Worm (Caenorhabditis elegans) whole organism, L1 larva: Measurements from ENCODE around the gene str-52.

Experiments
- C04F5.9 ChIP-seq: sonication (generic microtip); optimal IDR thresholded peaks from 2 replicates; lab custom pipeline; 2016; ENCODE audit warnings: missing genetic modification characterization, missing compliant biosample characterization
- C16A3.4 ChIP-seq: fragments of 150-350 bp; optimal IDR thresholded peaks from 2 replicates; lab custom pipeline; 2014; ENCODE audit warnings: missing biosample characterization, missing genetic modification characterization
- F16B12.6 ChIP-seq: fragments of 150-350 bp; optimal IDR thresholded peaks from 2 replicates; lab custom pipeline; 2014; ENCODE audit warnings: missing biosample characterization, missing genetic modification characterization
- aha-1 ChIP-seq: fragments of 150-350 bp; optimal IDR thresholded peaks from 2 replicates; lab custom pipeline; 2014; ENCODE audit warnings: missing biosample characterization, missing genetic modification characterization
- alr-1 ChIP-seq: fragments of 200-800 bp; sonication (Bioruptor generic); optimal IDR thresholded peaks from 2 replicates; lab custom pipeline; 2018; ENCODE audit warnings: borderline replicate concordance, mild to moderate bottlenecking, missing genetic modification characterization, missing compliant biosample characterization
- ama-1 ChIP-seq: fragments of 150-350 bp; optimal IDR thresholded peaks from 2 replicates; lab custom pipeline; 2014
- blmp-1 ChIP-seq: fragments of 150-350 bp; optimal IDR thresholded peaks from 2 replicates; lab custom pipeline; 2014; ENCODE audit warnings: missing biosample characterization, missing genetic modification characterization
- ceh-63 ChIP-seq: fragments of 200-800 bp; sonication (Bioruptor generic); optimal IDR thresholded peaks from 2 replicates; lab custom pipeline; 2018; ENCODE audit warnings: mild to moderate bottlenecking, missing genetic modification characterization, missing compliant biosample characterization
- ceh-8 ChIP-seq: fragments of 200-800 bp; sonication (Bioruptor generic); optimal IDR thresholded peaks from 2 replicates; lab custom pipeline; 2018; ENCODE audit warnings: mild to moderate bottlenecking, missing genetic modification characterization, moderate library complexity, missing compliant biosample characterization
- ceh-88 ChIP-seq: fragments of 200-800 bp; sonication (Bioruptor generic); IDR thresholded peaks from 2 replicates; pipeline ENCODE4 v1.3.6; 2022; ENCODE audit warnings: missing genetic modification characterization, missing compliant biosample characterization
- ceh-90 ChIP-seq: sonication (generic microtip); optimal IDR thresholded peaks from 2 replicates; lab custom pipeline; 2016; ENCODE audit warnings: missing genetic modification characterization, missing compliant biosample characterization
- dsc-1 ChIP-seq: sonication (generic microtip); optimal IDR thresholded peaks from 2 replicates; lab custom pipeline; 2016; ENCODE audit warnings: mild to moderate bottlenecking, missing genetic modification characterization, missing compliant biosample characterization
- efl-1 ChIP-seq, 4 experiments: fragments of 150-350 bp; optimal IDR thresholded peaks in 3 of 4; peaks in 1 of 4; 1 replicate in 1 of 4; 2 replicates in 3 of 4; lab custom pipeline; 2014; ENCODE audit warnings: missing biosample characterization in 2 of 4, missing genetic modification characterization in 2 of 4, missing genetic modification reagents in 2 of 4
- efl-3 ChIP-seq: fragments of 200-800 bp; sonication (Bioruptor generic); optimal IDR thresholded peaks from 2 replicates; lab custom pipeline; 2018; ENCODE audit warnings: mild to moderate bottlenecking, missing genetic modification characterization, missing compliant biosample characterization
- egl-13 ChIP-seq: sonication (generic microtip); optimal IDR thresholded peaks from 2 replicates; lab custom pipeline; 2016; ENCODE audit warnings: missing genotype, missing genetic modification reagents, missing genetic modification characterization, missing compliant biosample characterization
- egl-27 ChIP-seq, 2 experiments: fragments of 150-350 bp in 1 of 2; sonication (generic microtip); optimal IDR thresholded peaks; 3 replicates each; lab custom pipeline; 2017 to 2018; ENCODE audit warnings: missing biosample characterization in 2 of 2, missing genetic modification characterization in 2 of 2, missing genetic modification reagents in 2 of 2
- elt-3 ChIP-seq, 6 experiments: fragments of 150-350 bp in 1 of 6; sonication (generic microtip); optimal IDR thresholded peaks; 2 replicates each; lab custom pipeline; 2017 to 2018; ENCODE audit warnings: missing biosample characterization in 6 of 6, missing genetic modification characterization in 6 of 6, inconsistent platforms in 1 of 6
- fkh-10 ChIP-seq: sonication (generic microtip); optimal IDR thresholded peaks from 2 replicates; lab custom pipeline; 2017; ENCODE audit warnings: missing biosample characterization, missing genetic modification reagents, missing genetic modification characterization
- fos-1 ChIP-seq: fragments of 150-350 bp; optimal IDR thresholded peaks from 2 replicates; lab custom pipeline; 2014; ENCODE audit warnings: missing biosample characterization, missing genetic modification characterization
- grh-1 ChIP-seq: fragments of 200-800 bp; sonication (Bioruptor generic); IDR thresholded peaks from 2 replicates; pipeline ENCODE4 v1.3.6; 2022; ENCODE audit warnings: missing genetic modification reagents, missing genetic modification characterization, missing compliant biosample characterization
- hlh-17 ChIP-seq: fragments of 200-800 bp; sonication (Bioruptor generic); optimal IDR thresholded peaks from 2 replicates; lab custom pipeline; 2018; ENCODE audit warnings: missing genetic modification characterization, mild to moderate bottlenecking, missing compliant biosample characterization, moderate library complexity, borderline replicate concordance
- hpl-2 ChIP-seq: fragments of 150-350 bp; optimal IDR thresholded peaks from 2 replicates; lab custom pipeline; 2014; ENCODE audit warnings: missing biosample characterization, missing genetic modification reagents, missing genetic modification characterization
- irx-1 ChIP-seq: sonication (generic microtip); optimal IDR thresholded peaks from 2 replicates; lab custom pipeline; 2016; ENCODE audit warnings: missing genetic modification characterization, missing compliant biosample characterization
- jun-1 ChIP-seq: fragments of 150-350 bp; optimal IDR thresholded peaks from 2 replicates; lab custom pipeline; 2014; ENCODE audit warnings: missing biosample characterization, missing genetic modification reagents, missing genetic modification characterization
- lin-14 ChIP-seq: fragments of 200-800 bp; sonication (Bioruptor generic); optimal IDR thresholded peaks from 2 replicates; lab custom pipeline; 2018; ENCODE audit warnings: mild to moderate bottlenecking, missing genetic modification characterization, moderate library complexity, missing compliant biosample characterization
- lin-39 ChIP-seq: fragments of 150-350 bp; optimal IDR thresholded peaks from 2 replicates; lab custom pipeline; 2014; ENCODE audit warnings: missing biosample characterization, missing genetic modification reagents, missing genetic modification characterization
- lsy-2 ChIP-seq, 2 experiments: fragments of 150-350 bp; optimal IDR thresholded peaks; 2 replicates each; lab custom pipeline; 2014; ENCODE audit warnings: missing biosample characterization in 2 of 2, missing genetic modification characterization in 2 of 2
- mef-2 ChIP-seq: fragments of 150-350 bp; optimal IDR thresholded peaks from 2 replicates; lab custom pipeline; 2014; ENCODE audit warnings: missing biosample characterization, missing genetic modification characterization
- mep-1 ChIP-seq: fragments of 150-350 bp; optimal IDR thresholded peaks from 2 replicates; lab custom pipeline; 2014; ENCODE audit warnings: missing biosample characterization, missing genetic modification characterization
- nhr-20 ChIP-seq: sonication (generic microtip); optimal IDR thresholded peaks from 2 replicates; lab custom pipeline; 2016; ENCODE audit warnings: mild to moderate bottlenecking, missing genetic modification characterization, missing compliant biosample characterization
- nhr-237 ChIP-seq: fragments of 150-350 bp; optimal IDR thresholded peaks from 2 replicates; lab custom pipeline; 2014; ENCODE audit warnings: missing biosample characterization, missing genetic modification characterization
- nhr-28 ChIP-seq: fragments of 150-350 bp; optimal IDR thresholded peaks from 2 replicates; lab custom pipeline; 2014; ENCODE audit warnings: missing biosample characterization, missing genetic modification characterization
- nhr-47 ChIP-seq: sonication (generic microtip); optimal IDR thresholded peaks from 2 replicates; lab custom pipeline; 2016; ENCODE audit warnings: mild to moderate bottlenecking, missing genetic modification characterization, moderate library complexity, missing compliant biosample characterization
- nhr-77 ChIP-seq: fragments of 150-350 bp; optimal IDR thresholded peaks from 2 replicates; lab custom pipeline; 2014; ENCODE audit warnings: missing biosample characterization, missing genetic modification characterization
- nhr-90 ChIP-seq: sonication (generic microtip); optimal IDR thresholded peaks from 2 replicates; lab custom pipeline; 2016; ENCODE audit warnings: mild to moderate bottlenecking, missing genetic modification characterization, missing compliant biosample characterization; ENCODE audit not compliant: poor library complexity
- sptf-1 ChIP-seq: fragments of 150-350 bp; optimal IDR thresholded peaks from 2 replicates; lab custom pipeline; 2014; ENCODE audit warnings: missing biosample characterization, missing genetic modification characterization
- sup-37 ChIP-seq: fragments of 200-800 bp; sonication (Bioruptor generic); optimal IDR thresholded peaks from 2 replicates; lab custom pipeline; 2018; ENCODE audit warnings: mild to moderate bottlenecking, missing genetic modification characterization, missing compliant biosample characterization
- tlp-1 ChIP-seq: fragments of 150-350 bp; optimal IDR thresholded peaks from 2 replicates; lab custom pipeline; 2014; ENCODE audit warnings: missing biosample characterization, missing genetic modification characterization
- unc-130 ChIP-seq: fragments of 150-350 bp; optimal IDR thresholded peaks from 2 replicates; lab custom pipeline; 2017; ENCODE audit warnings: missing biosample characterization, missing genetic modification characterization, inconsistent platforms
- unc-86 ChIP-seq: sonication (generic microtip); optimal IDR thresholded peaks from 2 replicates; lab custom pipeline; 2016; ENCODE audit warnings: missing genetic modification characterization, missing compliant biosample characterization
- unc-98 ChIP-seq: fragments of 200-800 bp; sonication (Bioruptor generic); IDR thresholded peaks from 2 replicates; pipeline ENCODE4 v1.3.6; 2022; ENCODE audit warnings: missing genetic modification characterization, missing compliant biosample characterization
- vab-15 ChIP-seq: sonication (generic microtip); optimal IDR thresholded peaks from 2 replicates; lab custom pipeline; 2017; ENCODE audit warnings: missing genotype, mild to moderate bottlenecking, missing genetic modification characterization, missing compliant biosample characterization
- zip-4 ChIP-seq: fragments of 200-800 bp; sonication (Bioruptor generic); optimal IDR thresholded peaks from 2 replicates; lab custom pipeline; 2018; ENCODE audit warnings: mild to moderate bottlenecking, missing genetic modification characterization, moderate library complexity, missing compliant biosample characterization
- ztf-11 ChIP-seq, 2 experiments: sonication (generic microtip); optimal IDR thresholded peaks; 2 replicates each; lab custom pipeline; 2016 to 2017; ENCODE audit warnings: missing genetic modification characterization in 2 of 2, missing biosample characterization in 1 of 2, missing compliant biosample characterization in 1 of 2

str-52 gene

DNA sequence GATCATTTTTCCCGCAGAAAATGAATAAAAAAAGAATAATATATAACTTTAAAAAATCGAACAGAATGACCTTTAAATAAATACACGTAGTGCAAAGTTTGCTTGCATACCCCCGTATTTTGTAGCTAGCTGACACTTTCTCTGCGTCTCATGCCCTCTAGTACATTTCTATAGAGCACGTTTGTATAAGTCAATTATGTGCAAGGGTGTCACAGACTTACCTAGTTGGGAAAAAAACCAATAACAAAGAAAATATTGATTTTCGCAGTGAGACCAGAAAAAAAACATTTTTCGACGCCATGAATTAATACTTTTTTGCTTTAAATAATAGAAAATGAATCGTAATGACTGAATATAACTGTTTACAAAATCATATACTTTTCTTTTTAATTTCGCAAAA, 36.6 kb downstream of the str-52 start, which contains the start of gene ckb-4 (continued):
- TF ChIP-seq nhr-20 (tag; lab: Kevin White, UChicago) (peak; percentile 42), zip-4 (GFP tag; lab: Kevin White, UChicago) (no peak), ceh-88 (GFP tag; lab: Robert Waterston, UW) (no peak), irx-1 (tag; lab: Kevin White, UChicago) (no peak), C16A3.4 (tag; lab: Kevin White, UChicago) (peak; percentile 30), nhr-28 (tag; lab: Kevin White, UChicago) (no peak), sup-37 (GFP tag; lab: Kevin White, UChicago) (no peak), hlh-17 (GFP tag; lab: Kevin White, UChicago) (no peak), grh-1 (GFP tag; lab: Robert Waterston, UW) (no peak), unc-130 (no peak), elt-3 (tag; optimal IDR thresholded peaks at IDR 0.05; lab: Kevin White, UChicago) (no peak), unc-98 (no peak), sptf-1 (tag; lab: Kevin White, UChicago) (no peak), ztf-11 (tag; optimal IDR thresholded peaks at IDR 0.05; lab: Kevin White, UChicago) (no peak), C04F5.9 (no peak), vab-15 (tag; lab: Kevin White, UChicago) (peak; percentile 11), nhr-77 (tag; lab: Kevin White, UChicago) (peak; percentile 15), mep-1 (tag; lab: Kevin White, UChicago) (no peak), egl-27 (tag; optimal IDR thresholded peaks at IDR 0.05; lab: Kevin White, UChicago) (no peak), dsc-1 (tag; lab: Kevin White, UChicago) (no peak), fos-1 (tag; lab: Kevin White, UChicago) (no peak), lsy-2 (tag; optimal IDR thresholded peaks at IDR 0.05; lab: Kevin White, UChicago) (no peak), ama-1 (lab: Kevin White, UChicago) (no peak), fkh-10 (GFP tag; lab: Kevin White, UChicago) (no peak), mef-2 (no peak), nhr-47 (no peak), tlp-1 (tag; lab: Kevin White, UChicago) (no peak), lin-14 (GFP tag; lab: Kevin White, UChicago) (no peak), hpl-2 (GFP tag; lab: Kevin White, UChicago) (no peak), F16B12.6 (tag; lab: Kevin White, UChicago) (no peak), jun-1 (tag; lab: Kevin White, UChicago) (no peak), ceh-8 (GFP tag; lab: Kevin White, UChicago) (no peak), nhr-90 (tag; lab: Kevin White, UChicago) (no peak), alr-1 (tag; lab: Kevin White, UChicago) (no peak), nhr-237 (tag; lab: Kevin White, UChicago) (no peak), egl-13 (tag; lab: Kevin White, UChicago) (no peak)

DNA sequence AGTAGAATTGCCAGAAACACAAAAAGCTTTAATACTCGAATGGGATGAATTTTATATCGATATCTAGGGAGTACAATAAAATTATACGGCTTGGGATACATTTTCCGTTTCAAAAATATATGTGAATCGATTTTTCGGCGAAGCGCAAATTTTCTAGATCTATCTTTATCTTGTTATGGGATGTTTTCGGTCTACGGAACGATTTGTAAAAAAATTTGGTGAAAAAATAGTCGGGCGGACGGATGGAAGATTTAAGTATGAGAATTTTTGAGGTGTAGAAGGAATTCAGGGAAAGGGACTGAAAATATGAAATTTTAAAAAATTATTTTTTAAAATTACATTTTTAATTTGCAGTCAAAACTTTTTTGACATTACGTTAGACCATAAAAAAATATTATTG, 40.0 kb downstream of the str-52 start, which contains the start of gene F22F7.4:
TSS of gene F22F7.4 (minus strand) at position 101 of the 400 bp plus-strand sequence.
- TF ChIP-seq mep-1 (tag; lab: Kevin White, UChicago): no peak
- no peak for TF ChIP-seq nhr-90 (tag; lab: Kevin White, UChicago)
- no peak for TF ChIP-seq efl-1 (optimal IDR thresholded peaks at IDR 0.05; lab: Kevin White, UChicago)
- no peak for TF ChIP-seq efl-1 (GFP tag; optimal IDR thresholded peaks at IDR 0.05 in 1 of 2; lab: Kevin White, UChicago)
- TF ChIP-seq aha-1 (tag; lab: Kevin White, UChicago): no peak
- TF ChIP-seq efl-3 (GFP tag; lab: Kevin White, UChicago): no peak

DNA sequence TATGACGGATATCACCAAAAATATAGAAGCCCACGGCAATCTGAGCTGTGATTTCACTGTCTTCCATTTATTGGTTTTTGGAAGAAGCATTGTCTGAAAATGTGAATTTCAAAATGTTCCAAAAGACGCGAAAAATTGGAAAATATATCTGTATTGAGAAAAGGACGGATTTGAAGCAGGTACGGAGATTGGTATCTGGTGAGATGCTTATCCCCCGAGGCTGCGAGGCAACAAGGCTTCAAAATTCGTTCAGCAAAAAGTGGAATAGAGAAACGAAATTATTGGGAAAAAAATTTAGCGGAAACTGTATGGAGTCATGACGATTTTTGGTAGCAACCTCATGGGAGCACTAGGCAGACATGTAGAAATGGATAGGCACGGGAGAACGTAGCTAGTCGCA, 42.8 kb downstream of the str-52 start, which contains the start of gene F36F12.1:
TSS of gene F36F12.1 (minus strand) at position 101 of the 400 bp plus-strand sequence.
- TF ChIP-seq ceh-63 (GFP tag; lab: Kevin White, UChicago): no peak
- TF ChIP-seq lin-39 (tag; lab: Kevin White, UChicago): no peak
- no peak for TF ChIP-seq efl-1 (optimal IDR thresholded peaks at IDR 0.05; lab: Kevin White, UChicago)
- peak in 1 of 2 experiments; percentile 55 for TF ChIP-seq efl-1 (GFP tag; optimal IDR thresholded peaks at IDR 0.05 in 1 of 2; lab: Kevin White, UChicago)
- TF ChIP-seq ceh-90 (tag; lab: Kevin White, UChicago): no peak
- no peak for TF ChIP-seq blmp-1 (tag; lab: Kevin White, UChicago)
- no peak for TF ChIP-seq unc-86 (tag; lab: Kevin White, UChicago)
- TF ChIP-seq nhr-237 (tag; lab: Kevin White, UChicago): no peak
- no peak for TF ChIP-seq mef-2
- TF ChIP-seq, all 84 proteins: peak for 1
